Worm (Caenorhabditis elegans) whole organism, mixed stage, embryonic: Measurements from ENCODE around the gene C17F4.2.

Experiments
- M03D4.4 ChIP-seq: sonication (generic microtip); optimal IDR thresholded peaks from 2 replicates; lab custom pipeline; 2017; ENCODE audit warnings: mild to moderate bottlenecking, missing genetic modification characterization, missing compliant biosample characterization
- bed-3 ChIP-seq: fragments of 200-800 bp; sonication (Bioruptor generic); optimal IDR thresholded peaks from 3 replicates; lab custom pipeline; 2018; ENCODE audit warnings: mild to moderate bottlenecking, missing genetic modification characterization, moderate library complexity, missing compliant biosample characterization
- blmp-1 ChIP-seq: fragments of 150-350 bp; optimal IDR thresholded peaks from 2 replicates; lab custom pipeline; 2014; ENCODE audit warnings: missing biosample characterization, missing genetic modification characterization
- ceh-39 ChIP-seq: fragments of 150-350 bp; optimal IDR thresholded peaks from 2 replicates; lab custom pipeline; 2014; ENCODE audit warnings: missing biosample characterization, missing genetic modification characterization
- ceh-43 ChIP-seq: fragments of 200-800 bp; sonication (Bioruptor generic); optimal IDR thresholded peaks from 2 replicates; lab custom pipeline; 2018; ENCODE audit warnings: mild to moderate bottlenecking, missing genetic modification characterization, moderate library complexity, missing compliant biosample characterization
- ceh-83 ChIP-seq: fragments of 200-800 bp; sonication (Bioruptor generic); optimal IDR thresholded peaks from 2 replicates; lab custom pipeline; 2018; ENCODE audit warnings: mild to moderate bottlenecking, missing genetic modification characterization, missing compliant biosample characterization
- ces-1 ChIP-seq: fragments of 150-350 bp; optimal IDR thresholded peaks from 2 replicates; lab custom pipeline; 2014; ENCODE audit warnings: missing biosample characterization, missing genetic modification reagents, missing genetic modification characterization
- cnd-1 ChIP-seq: fragments of 200-800 bp; sonication (Bioruptor generic); optimal IDR thresholded peaks from 2 replicates; lab custom pipeline; 2018; ENCODE audit warnings: mild to moderate bottlenecking, missing genetic modification characterization, missing compliant biosample characterization
- drap-1 ChIP-seq: fragments of 200-800 bp; sonication (Bioruptor generic); optimal IDR thresholded peaks from 3 replicates; lab custom pipeline; 2018; ENCODE audit warnings: mild to moderate bottlenecking, missing genetic modification characterization, missing compliant biosample characterization
- elt-1 ChIP-seq: sonication (generic microtip); optimal IDR thresholded peaks from 2 replicates; lab custom pipeline; 2017; ENCODE audit warnings: missing genetic modification characterization, mild to moderate bottlenecking, missing compliant biosample characterization, antibody characterized with exemption, moderate library complexity, borderline replicate concordance; ENCODE audit not compliant: insufficient read depth
- elt-3 ChIP-seq: fragments of 150-350 bp; optimal IDR thresholded peaks from 2 replicates; lab custom pipeline; 2014; ENCODE audit warnings: missing biosample characterization, missing genetic modification characterization
- flh-1 ChIP-seq: fragments of 200-800 bp; sonication (Bioruptor generic); optimal IDR thresholded peaks from 2 replicates; lab custom pipeline; 2018; ENCODE audit warnings: mild to moderate bottlenecking, missing genetic modification characterization, moderate library complexity, missing compliant biosample characterization
- ham-2 ChIP-seq: fragments of 200-800 bp; sonication (Bioruptor generic); optimal IDR thresholded peaks from 2 replicates; lab custom pipeline; 2018; ENCODE audit warnings: mild to moderate bottlenecking, missing genetic modification characterization, missing compliant biosample characterization
- hlh-1 ChIP-seq: fragments of 150-350 bp; optimal IDR thresholded peaks from 2 replicates; lab custom pipeline; 2014; ENCODE audit warnings: missing biosample characterization, missing genetic modification reagents, missing genetic modification characterization
- lin-13 ChIP-seq: fragments of 150-350 bp; optimal IDR thresholded peaks from 2 replicates; lab custom pipeline; 2014; ENCODE audit warnings: missing biosample characterization, missing genetic modification characterization
- lsy-2 ChIP-seq: fragments of 150-350 bp; optimal IDR thresholded peaks from 2 replicates; lab custom pipeline; 2014; ENCODE audit warnings: missing biosample characterization, missing genetic modification characterization
- mab-5 ChIP-seq: fragments of 150-350 bp; optimal IDR thresholded peaks from 2 replicates; lab custom pipeline; 2014; ENCODE audit warnings: missing biosample characterization, missing genetic modification characterization
- mep-1 ChIP-seq: fragments of 150-350 bp; optimal IDR thresholded peaks from 2 replicates; lab custom pipeline; 2017; ENCODE audit warnings: missing biosample characterization, missing genetic modification reagents, missing genetic modification characterization, inconsistent platforms
- mls-2 ChIP-seq: sonication (generic microtip); optimal IDR thresholded peaks from 2 replicates; lab custom pipeline; 2016; ENCODE audit warnings: mild to moderate bottlenecking, missing genetic modification characterization, moderate library complexity, missing compliant biosample characterization
- nhr-12 ChIP-seq: fragments of 150-350 bp; optimal IDR thresholded peaks from 2 replicates; lab custom pipeline; 2014; ENCODE audit warnings: missing biosample characterization, missing genetic modification characterization
- nhr-2 ChIP-seq: fragments of 150-350 bp; optimal IDR thresholded peaks from 2 replicates; lab custom pipeline; 2014; ENCODE audit warnings: missing biosample characterization, missing genetic modification characterization
- nhr-237 ChIP-seq: fragments of 150-350 bp; optimal IDR thresholded peaks from 2 replicates; lab custom pipeline; 2014; ENCODE audit warnings: missing biosample characterization, missing genetic modification characterization
- nhr-28 ChIP-seq: fragments of 150-350 bp; optimal IDR thresholded peaks from 2 replicates; lab custom pipeline; 2014; ENCODE audit warnings: missing biosample characterization, missing genetic modification characterization
- nhr-76 ChIP-seq: sonication (generic microtip); optimal IDR thresholded peaks from 2 replicates; lab custom pipeline; 2017; ENCODE audit warnings: missing biosample characterization, missing genetic modification characterization
- pha-4 ChIP-seq: fragments of 150-350 bp; optimal IDR thresholded peaks from 2 replicates; lab custom pipeline; 2018; ENCODE audit warnings: missing biosample characterization, missing genetic modification reagents, missing genetic modification characterization
- sem-2 ChIP-seq: fragments of 200-800 bp; sonication (Bioruptor generic); optimal IDR thresholded peaks from 2 replicates; lab custom pipeline; 2018; ENCODE audit warnings: mild to moderate bottlenecking, missing genetic modification characterization, missing compliant biosample characterization
- sptf-1 ChIP-seq: sonication (generic microtip); optimal IDR thresholded peaks from 2 replicates; lab custom pipeline; 2017; ENCODE audit warnings: mild to moderate bottlenecking, missing genetic modification characterization, moderate library complexity, missing compliant biosample characterization
- tbx-8 ChIP-seq: fragments of 200-800 bp; sonication (Bioruptor generic); optimal IDR thresholded peaks from 2 replicates; lab custom pipeline; 2018; ENCODE audit warnings: mild to moderate bottlenecking, missing genetic modification characterization, moderate library complexity, missing compliant biosample characterization
- unc-120 ChIP-seq: sonication (generic microtip); optimal IDR thresholded peaks from 2 replicates; lab custom pipeline; 2017; ENCODE audit warnings: missing genetic modification characterization, missing compliant biosample characterization; ENCODE audit not compliant: poor library complexity, severe bottlenecking
- unc-39 ChIP-seq: fragments of 150-350 bp; optimal IDR thresholded peaks from 2 replicates; lab custom pipeline; 2014; ENCODE audit warnings: missing biosample characterization, missing genetic modification characterization
- unc-62 ChIP-seq: fragments of 150-350 bp; optimal IDR thresholded peaks from 2 replicates; lab custom pipeline; 2014; ENCODE audit warnings: missing biosample characterization, missing genetic modification reagents, missing genetic modification characterization
- zip-8 ChIP-seq: fragments of 150-350 bp; optimal IDR thresholded peaks from 2 replicates; lab custom pipeline; 2014; ENCODE audit warnings: missing biosample characterization, missing genetic modification characterization
- ztf-11 ChIP-seq: fragments of 150-350 bp; optimal IDR thresholded peaks from 2 replicates; lab custom pipeline; 2014; ENCODE audit warnings: missing biosample characterization, missing genetic modification characterization

Gene C17F4.2

DNA sequence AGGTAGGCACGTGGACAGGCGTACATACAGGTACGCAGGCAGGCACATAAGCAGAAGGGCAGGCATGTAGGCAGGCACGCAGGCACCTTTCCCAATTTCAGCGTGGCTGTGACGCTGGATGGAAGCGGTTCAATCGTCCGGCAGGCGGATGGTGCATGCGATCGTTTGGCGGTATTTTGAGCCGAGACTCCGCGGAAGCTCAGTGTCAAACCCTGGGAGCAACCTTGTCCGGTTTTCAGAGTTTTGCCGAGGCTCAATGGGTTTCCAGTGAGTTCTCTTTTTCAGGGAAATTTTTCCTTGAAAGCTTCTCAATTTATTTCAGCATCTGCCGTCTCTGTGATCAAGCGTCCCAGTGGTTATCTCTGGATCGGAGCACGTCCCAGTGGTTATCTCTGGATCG lies 1.7 kb downstream of the C17F4.2 start:
- TF ChIP-seq ztf-11 (tag; lab: Kevin White, UChicago) (no peak), sptf-1 (no peak), unc-120 (no peak), elt-3 (tag; lab: Kevin White, UChicago) (no peak), blmp-1 (no peak), zip-8 (no peak), pha-4 (tag; lab: Kevin White, UChicago) (no peak), bed-3 (GFP tag; lab: Kevin White, UChicago) (no peak), tbx-8 (no peak), lsy-2 (tag; lab: Kevin White, UChicago) (no peak), ham-2 (GFP tag; lab: Kevin White, UChicago) (no peak), mep-1 (tag; lab: Kevin White, UChicago) (no peak), ceh-83 (GFP tag; lab: Kevin White, UChicago) (no peak), unc-62 (GFP tag; lab: Kevin White, UChicago) (no peak), M03D4.4 (tag; lab: Kevin White, UChicago) (no peak), flh-1 (GFP tag; lab: Kevin White, UChicago) (no peak)

DNA sequence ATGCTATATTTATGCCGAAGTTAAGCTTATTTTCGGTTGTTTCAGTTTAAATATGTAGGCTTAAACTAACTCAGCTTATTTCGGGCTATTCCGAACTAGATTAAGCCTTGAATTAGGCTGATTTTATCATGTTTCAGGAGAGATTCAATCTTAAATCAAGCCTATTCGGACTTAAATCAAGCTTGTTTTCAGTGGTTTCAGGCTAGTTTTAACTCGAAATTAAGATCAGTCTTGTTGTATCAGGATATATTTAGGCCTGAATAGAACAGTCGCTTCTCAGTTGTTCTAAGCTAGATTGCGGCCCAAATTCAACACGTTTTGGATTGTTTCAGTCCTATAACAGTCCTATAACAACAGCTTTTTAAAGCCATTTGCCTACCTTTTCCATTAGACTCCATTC lies 3.3 kb downstream of the C17F4.2 start:
- TF ChIP-seq sptf-1 = no peak
- no peak for TF ChIP-seq nhr-76 (tag; lab: Kevin White, UChicago)
- TF ChIP-seq cnd-1 (tag; lab: Kevin White, UChicago) = no peak
- TF ChIP-seq elt-3 (tag; lab: Kevin White, UChicago) = no peak
- no peak for TF ChIP-seq nhr-237
- no peak for TF ChIP-seq unc-39 (tag; lab: Kevin White, UChicago)
- TF ChIP-seq hlh-1 (tag; lab: Kevin White, UChicago) = no peak
- TF ChIP-seq flh-1 (GFP tag; lab: Kevin White, UChicago) = no peak
- TF ChIP-seq tbx-8 = no peak
- TF ChIP-seq ztf-11 (tag; lab: Kevin White, UChicago) = no peak
- TF ChIP-seq bed-3 (GFP tag; lab: Kevin White, UChicago) = no peak

DNA sequence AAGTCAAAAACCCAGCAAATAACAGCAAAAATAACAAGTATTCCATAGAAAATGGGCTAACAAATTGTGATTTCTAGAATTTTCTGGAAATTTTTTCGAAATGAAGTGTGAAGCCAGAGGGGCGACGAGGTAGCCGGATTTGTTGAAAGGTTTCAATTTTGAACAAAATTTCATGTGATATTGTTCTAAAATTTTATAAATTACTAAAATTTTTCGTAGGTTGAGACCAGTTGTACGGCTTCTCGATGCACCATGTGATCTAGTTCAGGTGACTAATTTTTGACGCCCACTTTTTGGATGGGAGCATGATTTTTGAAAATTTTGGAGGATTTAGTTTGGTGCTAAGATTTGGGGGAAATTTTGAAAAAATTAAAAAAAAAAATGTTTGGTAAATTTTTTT lies 10.8 kb downstream of the C17F4.2 start, which contains the start of gene gcy-19:
Gene gcy-19 (minus strand): TSS at position 101 of the 400 bp plus-strand sequence.
- no peak for TF ChIP-seq zip-8
- TF ChIP-seq ham-2 (GFP tag; lab: Kevin White, UChicago) = no peak
- no peak for TF ChIP-seq unc-39 (tag; lab: Kevin White, UChicago)
- TF ChIP-seq nhr-76 (tag; lab: Kevin White, UChicago) = no peak
- TF ChIP-seq mab-5 = no peak
- TF ChIP-seq unc-62 (GFP tag; lab: Kevin White, UChicago) = no peak

DNA sequence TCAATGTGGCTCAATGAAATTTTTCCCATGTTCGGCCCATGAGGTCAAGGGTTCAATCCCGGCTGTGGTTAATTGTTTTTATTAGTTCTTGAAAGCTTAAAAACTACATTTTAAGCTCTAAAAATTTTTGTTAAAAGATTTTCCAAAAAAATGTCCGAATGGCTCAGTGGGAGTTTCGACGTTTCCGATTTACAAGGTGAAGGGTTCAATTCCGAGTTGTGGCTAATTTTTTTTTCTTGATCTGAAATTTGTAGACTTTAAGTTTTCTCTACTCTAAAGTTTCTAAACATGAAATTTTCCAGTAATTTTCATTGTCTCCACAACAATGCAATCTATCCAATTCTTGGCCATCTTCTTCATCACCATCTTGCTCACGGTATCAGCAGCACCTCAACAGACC lies 14.0 kb downstream of the C17F4.2 start, which contains the start of gene F02E11.2:
Gene F02E11.2 (plus strand): TSS at position 301 of the 400 bp plus-strand sequence.
- no peak for TF ChIP-seq unc-62 (GFP tag; lab: Kevin White, UChicago)
- no peak for TF ChIP-seq elt-1
- no peak for TF ChIP-seq sem-2 (GFP tag; lab: Kevin White, UChicago)
- no peak for TF ChIP-seq unc-39 (tag; lab: Kevin White, UChicago)
- TF ChIP-seq ceh-83 (GFP tag; lab: Kevin White, UChicago) = no peak
- no peak for TF ChIP-seq ceh-43 (GFP tag; lab: Kevin White, UChicago)
- TF ChIP-seq drap-1 (GFP tag; lab: Kevin White, UChicago) = no peak
- TF ChIP-seq ceh-39 = no peak
- TF ChIP-seq lin-13 (tag; lab: Kevin White, UChicago) = no peak
- no peak for TF ChIP-seq nhr-12 (tag; lab: Kevin White, UChicago)
- TF ChIP-seq bed-3 (GFP tag; lab: Kevin White, UChicago) = no peak
- TF ChIP-seq pha-4 (tag; lab: Kevin White, UChicago) = no peak
- TF ChIP-seq ces-1 (GFP tag; lab: Kevin White, UChicago) = no peak
- TF ChIP-seq tbx-8 = no peak
- TF ChIP-seq nhr-28 = no peak
- TF ChIP-seq nhr-2 (tag; lab: Kevin White, UChicago) = no peak
- no peak for TF ChIP-seq zip-8
- no peak for TF ChIP-seq mep-1 (tag; lab: Kevin White, UChicago)
- TF ChIP-seq lsy-2 (tag; lab: Kevin White, UChicago) = no peak
- TF ChIP-seq elt-3 (tag; lab: Kevin White, UChicago) = no peak

DNA sequence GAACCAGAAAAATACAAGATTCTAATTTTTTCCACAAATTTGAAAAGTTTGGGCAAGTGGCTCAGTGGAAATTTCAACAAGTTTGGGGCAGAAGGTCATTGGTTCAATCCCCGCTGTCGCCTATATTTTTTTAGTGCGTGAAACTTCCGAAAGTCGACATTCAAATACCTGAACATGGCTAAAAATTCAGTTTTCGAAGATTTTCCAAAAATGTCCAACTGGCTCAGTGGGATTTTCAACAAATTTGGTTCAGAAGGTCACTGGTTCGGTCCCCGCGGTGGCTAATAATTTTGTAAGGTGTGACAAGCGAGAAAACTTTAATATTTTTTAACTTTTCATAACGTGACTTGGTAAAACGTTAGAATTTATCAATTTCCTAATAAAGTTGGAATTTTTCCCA lies 16.2 kb downstream of the C17F4.2 start:
- TF ChIP-seq flh-1 (GFP tag; lab: Kevin White, UChicago) (no peak), mep-1 (tag; lab: Kevin White, UChicago) (no peak), ces-1 (GFP tag; lab: Kevin White, UChicago) (no peak), mls-2 (tag; lab: Kevin White, UChicago) (no peak)
